Fruit fly (Drosophila melanogaster) whole organism, embryonic: ENCODE results near the gene CG14104.
A peak's percentile ranks its signal among the peaks of the same experiment; 100 is the strongest.

Experiments used
- Adf1 ChIP-seq: fragments of 200-800 bp; sonication (Bioruptor generic); IDR thresholded peaks from 2 replicates; pipeline ENCODE4 v1.3.6; 2022; ENCODE audit warnings: missing biosample characterization, missing genetic modification characterization
- Bdp1 ChIP-seq: fragments of 200-800 bp; sonication (Bioruptor generic); optimal IDR thresholded peaks from 3 replicates; lab custom pipeline; 2016; ENCODE audit warnings: missing biosample characterization, missing genetic modification characterization
- CG10565 ChIP-seq: fragments of 200-800 bp; sonication (Bioruptor generic); optimal IDR thresholded peaks from 3 replicates; lab custom pipeline; 2016; ENCODE audit warnings: missing biosample characterization, mild to moderate bottlenecking, missing genetic modification characterization
- CG12659 ChIP-seq: fragments of 200-800 bp; sonication (Bioruptor generic); optimal IDR thresholded peaks from 3 replicates; lab custom pipeline; 2017; ENCODE audit warnings: mild to moderate bottlenecking, missing biosample characterization, missing genetic modification reagents, missing genetic modification characterization
- CG12942 ChIP-seq: fragments of 200-800 bp; sonication (Bioruptor generic); optimal IDR thresholded peaks from 3 replicates; lab custom pipeline; 2016; ENCODE audit warnings: missing biosample characterization, missing genetic modification characterization
- CG13287 ChIP-seq: fragments of 200-800 bp; sonication (Bioruptor generic); IDR thresholded peaks from 2 replicates; pipeline ENCODE4 v1.3.6; 2022; ENCODE audit warnings: missing biosample characterization, missing genetic modification characterization; ENCODE audit not compliant: partially characterized antibody
- CG13775 ChIP-seq: fragments of 200-800 bp; sonication (Bioruptor generic); optimal IDR thresholded peaks from 3 replicates; lab custom pipeline; 2017; ENCODE audit warnings: missing biosample characterization, mild to moderate bottlenecking, missing genetic modification characterization
- CG16815 ChIP-seq: fragments of 200-800 bp; sonication (Bioruptor generic); optimal IDR thresholded peaks from 3 replicates; lab custom pipeline; 2017; ENCODE audit warnings: missing biosample characterization, mild to moderate bottlenecking, missing genetic modification characterization
- CG17385 ChIP-seq: fragments of 200-800 bp; sonication (Bioruptor generic); optimal IDR thresholded peaks from 3 replicates; lab custom pipeline; 2018; ENCODE audit warnings: missing biosample characterization, mild to moderate bottlenecking, missing genetic modification characterization
- CG18599 ChIP-seq: fragments of 200-800 bp; sonication (Bioruptor generic); optimal IDR thresholded peaks from 3 replicates; lab custom pipeline; 2017; ENCODE audit warnings: missing biosample characterization, missing genetic modification characterization, mild to moderate bottlenecking, moderate library complexity, missing genetic modification reagents
- CG30431 ChIP-seq: fragments of 200-800 bp; sonication (Bioruptor generic); optimal IDR thresholded peaks from 2 replicates; lab custom pipeline; 2017; ENCODE audit warnings: missing biosample characterization, missing genetic modification characterization
- CG32767 ChIP-seq: fragments of 200-800 bp; sonication (Bioruptor generic); IDR thresholded peaks from 2 replicates; pipeline ENCODE4 v1.3.6; 2022; ENCODE audit warnings: missing biosample characterization, missing genetic modification characterization
- CG3995 ChIP-seq: fragments of 200-800 bp; sonication (Bioruptor generic); optimal IDR thresholded peaks from 3 replicates; lab custom pipeline; 2016; ENCODE audit warnings: missing biosample characterization, missing genetic modification characterization
- CG4404 ChIP-seq: fragments of 200-800 bp; sonication (Bioruptor generic); IDR thresholded peaks from 2 replicates; pipeline ENCODE4 v1.3.6; 2022; ENCODE audit warnings: missing biosample characterization, missing genetic modification characterization
- CG4730 ChIP-seq: fragments of 200-800 bp; sonication (Bioruptor generic); IDR thresholded peaks from 2 replicates; pipeline ENCODE4 v1.3.6; 2022; ENCODE audit warnings: missing biosample characterization, missing genetic modification characterization
- CG5180 ChIP-seq: fragments of 200-800 bp; sonication (Bioruptor generic); optimal IDR thresholded peaks from 3 replicates; lab custom pipeline; 2017; ENCODE audit warnings: missing biosample characterization, missing genetic modification characterization, mild to moderate bottlenecking, moderate library complexity, missing genetic modification reagents
- CG6254 ChIP-seq: fragments of 200-800 bp; sonication (Bioruptor generic); optimal IDR thresholded peaks from 3 replicates; lab custom pipeline; 2017; ENCODE audit warnings: mild to moderate bottlenecking, missing biosample characterization, missing genetic modification reagents, missing genetic modification characterization
- CG8281 ChIP-seq: fragments of 200-800 bp; sonication (Bioruptor generic); optimal IDR thresholded peaks from 2 replicates; lab custom pipeline; 2018; ENCODE audit warnings: missing biosample characterization, mild to moderate bottlenecking, missing genetic modification characterization, moderate library complexity
- Dad ChIP-seq: fragments of 200-800 bp; sonication (Bioruptor generic); optimal IDR thresholded peaks from 3 replicates; lab custom pipeline; 2016; ENCODE audit warnings: missing biosample characterization, missing genetic modification characterization
- Fer1 ChIP-seq: fragments of 200-800 bp; sonication (Bioruptor generic); optimal IDR thresholded peaks from 2 replicates; lab custom pipeline; 2017; ENCODE audit warnings: missing biosample characterization, mild to moderate bottlenecking, missing genetic modification characterization
- Hmx ChIP-seq: fragments of 200-800 bp; sonication (Bioruptor generic); optimal IDR thresholded peaks from 2 replicates; lab custom pipeline; 2016; ENCODE audit warnings: missing biosample characterization, missing genetic modification characterization
- Hr78 ChIP-seq, 2 experiments: fragments of 200-800 bp in 1 of 2; fragments of >200 bp in 1 of 2; sonication (Bioruptor generic) in 1 of 2; optimal IDR thresholded peaks; 2 replicates each; lab custom pipeline; 2017 to 2019; ENCODE audit warnings: missing biosample characterization in 2 of 2, missing genetic modification characterization in 2 of 2, mild to moderate bottlenecking in 1 of 2, moderate library complexity in 1 of 2
- Lhr ChIP-seq: fragments of 200-800 bp; sonication (Bioruptor generic); optimal IDR thresholded peaks from 3 replicates; lab custom pipeline; 2017; ENCODE audit warnings: mild to moderate bottlenecking, missing biosample characterization, missing genetic modification reagents, missing genetic modification characterization
- NfI ChIP-seq: fragments of 200-800 bp; sonication (Bioruptor generic); optimal IDR thresholded peaks from 3 replicates; lab custom pipeline; 2018; ENCODE audit warnings: missing biosample characterization, mild to moderate bottlenecking, missing genetic modification characterization, moderate library complexity
- Ssrp ChIP-seq: fragments of 200-800 bp; sonication (Bioruptor generic); optimal IDR thresholded peaks from 2 replicates; lab custom pipeline; 2018; ENCODE audit warnings: missing biosample characterization, mild to moderate bottlenecking, missing genetic modification characterization, moderate library complexity
- Trl ChIP-seq, 3 experiments: fragments of >200 bp in 2 of 3; fragments of 200-800 bp in 1 of 3; sonication (Bioruptor generic) in 1 of 3; optimal IDR thresholded peaks; 2 replicates in 1 of 3; 3 replicates in 2 of 3; lab custom pipeline; 2016 to 2017; ENCODE audit warnings: missing biosample characterization in 1 of 3, missing genetic modification characterization in 1 of 3
- Xrp1 ChIP-seq: fragments of 200-800 bp; sonication (Bioruptor generic); IDR thresholded peaks from 2 replicates; pipeline ENCODE4 v1.3.6; 2022; ENCODE audit warnings: missing biosample characterization, missing genetic modification characterization
- ap ChIP-seq: fragments of 200-800 bp; sonication (Bioruptor generic); IDR thresholded peaks from 2 replicates; pipeline ENCODE4 v1.3.6; 2022; ENCODE audit warnings: missing biosample characterization, missing genetic modification characterization
- ara ChIP-seq: fragments of 200-800 bp; sonication (Bioruptor generic); IDR thresholded peaks from 2 replicates; pipeline ENCODE4 v1.3.6; 2022; ENCODE audit warnings: missing biosample characterization, missing genetic modification characterization
- ash1 ChIP-seq: fragments of 200-800 bp; sonication (Bioruptor generic); optimal IDR thresholded peaks from 2 replicates; lab custom pipeline; 2018; ENCODE audit warnings: missing biosample characterization, mild to moderate bottlenecking, missing genetic modification characterization
- bbx ChIP-seq: fragments of 200-800 bp; sonication (Bioruptor generic); IDR thresholded peaks from 2 replicates; pipeline ENCODE4 v1.3.6; 2022; ENCODE audit warnings: missing biosample characterization, missing genetic modification characterization; ENCODE audit not compliant: partially characterized antibody
- chn ChIP-seq: fragments of 200-800 bp; sonication (Bioruptor generic); optimal IDR thresholded peaks from 2 replicates; lab custom pipeline; 2016; ENCODE audit warnings: missing biosample characterization, missing genetic modification characterization
- fd64A ChIP-seq: fragments of 200-800 bp; sonication (Bioruptor generic); optimal IDR thresholded peaks from 3 replicates; lab custom pipeline; 2018; ENCODE audit warnings: missing biosample characterization, mild to moderate bottlenecking, missing genetic modification characterization
- gem ChIP-seq: fragments of 200-800 bp; sonication (Bioruptor generic); optimal IDR thresholded peaks from 2 replicates; lab custom pipeline; 2019; ENCODE audit warnings: missing biosample characterization, mild to moderate bottlenecking, missing genetic modification characterization, moderate library complexity
- grau ChIP-seq: fragments of 200-800 bp; optimal IDR thresholded peaks from 3 replicates; lab custom pipeline; 2019; ENCODE audit warnings: missing biosample characterization, mild to moderate bottlenecking, missing genetic modification characterization, moderate library complexity
- hbn ChIP-seq: fragments of 200-800 bp; sonication (Bioruptor generic); IDR thresholded peaks from 2 replicates; pipeline ENCODE4 v1.3.6; 2022; ENCODE audit warnings: missing biosample characterization, missing genetic modification characterization; ENCODE audit not compliant: partially characterized antibody
- jing ChIP-seq: fragments of 200-800 bp; sonication (Bioruptor generic); optimal IDR thresholded peaks from 2 replicates; lab custom pipeline; 2018; ENCODE audit warnings: missing biosample characterization, mild to moderate bottlenecking, missing genetic modification characterization
- lbe ChIP-seq: fragments of 200-800 bp; sonication (Bioruptor generic); optimal IDR thresholded peaks from 2 replicates; lab custom pipeline; 2016; ENCODE audit warnings: missing biosample characterization, mild to moderate bottlenecking, missing genetic modification characterization
- nom ChIP-seq: fragments of 200-800 bp; sonication (Bioruptor generic); optimal IDR thresholded peaks from 2 replicates; lab custom pipeline; 2017; ENCODE audit warnings: missing biosample characterization, missing genetic modification characterization, mild to moderate bottlenecking, moderate library complexity, missing genetic modification reagents
- peb ChIP-seq: fragments of 200-800 bp; sonication (Bioruptor generic); IDR thresholded peaks from 2 replicates; pipeline ENCODE4 v1.3.6; 2022; ENCODE audit warnings: missing biosample characterization, missing genetic modification characterization
- slbo ChIP-seq: fragments of 200-800 bp; sonication (Bioruptor generic); IDR thresholded peaks from 2 replicates; pipeline ENCODE4 v1.3.6; 2022; ENCODE audit warnings: missing biosample characterization, missing genetic modification characterization
- tgo ChIP-seq: fragments of 200-800 bp; sonication (Bioruptor generic); IDR thresholded peaks from 3 replicates; pipeline ENCODE4 v1.3.6; 2022; ENCODE audit warnings: missing biosample characterization, missing genetic modification characterization
- tll ChIP-seq, 2 experiments: fragments of 200-800 bp in 1 of 2; fragments of >200 bp in 1 of 2; sonication (Bioruptor generic) in 1 of 2; optimal IDR thresholded peaks; 2 replicates each; lab custom pipeline; 2017 to 2019; ENCODE audit warnings: missing biosample characterization in 2 of 2, missing genetic modification characterization in 2 of 2, mild to moderate bottlenecking in 1 of 2, moderate library complexity in 1 of 2
- trh ChIP-seq: fragments of 200-800 bp; sonication (Bioruptor generic); optimal IDR thresholded peaks from 2 replicates; lab custom pipeline; 2016; ENCODE audit warnings: missing biosample characterization, missing genetic modification characterization
- vvl ChIP-seq: fragments of 200-800 bp; sonication (Bioruptor generic); IDR thresholded peaks from 2 replicates; pipeline ENCODE4 v1.3.6; 2022; ENCODE audit warnings: missing biosample characterization, missing genetic modification characterization

The CG14104 gene

DNA sequence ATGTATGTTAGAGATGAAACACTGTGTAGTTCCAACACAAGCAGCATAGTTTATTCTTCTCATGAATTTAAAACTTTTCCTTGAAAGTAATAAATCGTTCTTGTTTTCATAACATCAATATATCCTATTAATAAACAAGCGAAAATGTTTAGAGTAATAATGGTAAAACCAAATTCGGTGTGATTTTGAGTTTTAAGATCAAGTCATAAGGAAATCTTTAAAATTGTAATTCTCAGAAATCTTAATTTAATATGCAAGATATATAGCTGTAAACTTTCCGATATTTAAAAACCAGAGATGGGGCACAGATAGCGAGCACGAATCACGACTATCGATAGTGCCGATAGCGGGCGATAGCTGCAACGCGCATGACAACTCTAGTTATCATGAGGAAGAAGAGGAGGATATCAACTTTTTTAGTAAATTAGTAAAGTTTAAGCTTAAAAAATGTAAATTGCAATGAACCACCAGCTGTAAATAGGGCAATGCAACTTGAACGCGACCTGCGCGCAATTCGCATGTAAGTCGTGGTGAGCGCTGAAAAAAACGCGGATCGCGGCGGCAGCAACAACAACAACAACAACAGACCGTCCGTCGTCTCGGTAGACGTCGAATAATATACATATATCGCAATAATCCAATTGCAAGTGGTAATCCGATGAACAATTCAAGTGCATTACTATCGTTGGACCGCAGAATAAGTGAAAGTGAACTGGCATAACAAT lies 11.0 kb upstream of the CG14104 start, which contains the start of the genes Fibp and Deaf1 (continued):
- TF ChIP-seq Adf1 (GFP tag; lab: Robert Waterston, UW) (no peak; the same call in 1 of the 2 replicates), CG12942 (GFP tag; lab: Kevin White, UChicago) (peak; percentile 76), hbn (GFP tag; lab: Robert Waterston, UW) (peak; percentile 95), CG13775 (GFP tag; lab: Kevin White, UChicago) (peak; percentile 85), Hr78 (GFP tag; optimal IDR thresholded peaks at IDR 0.05; lab: Kevin White, UChicago) (no peak), Trl (optimal IDR thresholded peaks at IDR 0.05; lab: Kevin White, UChicago) (no peak), Trl (GFP tag; optimal IDR thresholded peaks at IDR 0.05; lab: Kevin White, UChicago) (peak; percentile 79), vvl (GFP tag; lab: Robert Waterston, UW) (peak; percentile 57; the same call in 1 of the 2 replicates), chn (GFP tag; lab: Kevin White, UChicago) (peak; percentile 87), CG6254 (GFP tag; lab: Kevin White, UChicago) (no peak), Hmx (GFP tag; lab: Kevin White, UChicago) (peak; percentile 64), CG10565 (GFP tag; lab: Kevin White, UChicago) (no peak), ara (GFP tag; lab: Robert Waterston, UW) (no peak), Bdp1 (GFP tag; lab: Kevin White, UChicago) (peak; percentile 22), ash1 (no peak)

DNA sequence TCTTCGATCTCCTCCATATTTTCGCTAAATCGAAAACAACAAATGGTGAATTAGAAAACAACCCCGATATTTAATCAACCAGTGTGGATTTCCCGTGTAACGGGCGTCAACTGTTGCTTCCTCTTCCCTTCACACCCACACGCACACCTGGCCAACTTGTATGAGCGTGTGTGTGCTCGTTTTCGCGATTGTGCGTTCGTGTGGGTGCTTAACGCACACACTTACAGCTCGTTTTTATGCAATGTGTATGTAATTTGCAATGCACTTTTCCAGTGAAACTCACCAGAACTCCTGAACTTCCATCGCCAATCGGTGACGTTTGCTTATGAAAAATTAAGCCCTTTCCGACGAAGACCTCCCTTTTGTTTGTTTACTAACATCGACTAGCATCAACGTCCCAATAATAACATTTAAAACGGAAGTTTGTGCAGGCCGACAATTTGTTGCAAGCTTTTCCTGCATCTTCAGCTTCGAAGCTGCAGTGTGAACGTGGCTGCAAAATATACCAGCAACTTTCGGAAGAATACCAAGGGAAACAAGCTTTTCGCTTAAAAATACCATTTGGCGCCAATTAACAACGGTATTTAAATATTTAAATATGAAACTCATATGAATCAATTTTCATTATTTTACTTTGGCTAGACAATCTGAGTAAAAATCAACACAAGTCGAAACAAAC lies 8.6 kb upstream of the CG14104 start, which contains the start of gene cyc:
Gene cyc (minus strand): TSS at position 467 of the 679 bp plus-strand sequence.
- no peak for TF ChIP-seq CG4730
- TF ChIP-seq slbo (GFP tag; lab: Robert Waterston, UW) = peak; percentile 22; the same call in 1 of the 2 replicates
- TF ChIP-seq tgo (GFP tag; lab: Robert Waterston, UW) = no peak
- TF ChIP-seq Xrp1 (GFP tag; lab: Robert Waterston, UW) = no peak
- no peak for TF ChIP-seq CG30431 (GFP tag; lab: Kevin White, UChicago)
- peak; percentile 36 for TF ChIP-seq CG12659 (GFP tag; lab: Kevin White, UChicago)
- no peak for TF ChIP-seq CG4404
- TF ChIP-seq hbn (GFP tag; lab: Robert Waterston, UW) = no peak
- no peak for TF ChIP-seq CG18599
- TF ChIP-seq gem (tag; lab: Kevin White, UChicago) = no peak
- peak; percentile 8; the same call in 1 of the 2 replicates for TF ChIP-seq CG13287
- no peak for TF ChIP-seq CG32767 (GFP tag; lab: Robert Waterston, UW)
- no peak for TF ChIP-seq ap (GFP tag; lab: Robert Waterston, UW)
- TF ChIP-seq NfI = no peak
- TF ChIP-seq trh (GFP tag; lab: Kevin White, UChicago) = no peak
- no peak for TF ChIP-seq Ssrp (tag; lab: Kevin White, UChicago)
- no peak for TF ChIP-seq CG16815 (GFP tag; lab: Kevin White, UChicago)
- TF ChIP-seq CG3995 (GFP tag; lab: Kevin White, UChicago) = no peak
- TF ChIP-seq CG5180 (GFP tag; lab: Kevin White, UChicago) = peak; percentile 21
- TF ChIP-seq Dad = no peak
- no peak for TF ChIP-seq bbx (GFP tag; lab: Robert Waterston, UW)
- TF ChIP-seq lbe (GFP tag; lab: Kevin White, UChicago) = peak; percentile 22
- TF ChIP-seq CG17385 (GFP tag; lab: Kevin White, UChicago) = peak; percentile 68
- no peak for TF ChIP-seq Lhr
- TF ChIP-seq nom (GFP tag; lab: Kevin White, UChicago) = peak; percentile 68
- TF ChIP-seq Bdp1 (GFP tag; lab: Kevin White, UChicago) = no peak
- no peak for TF ChIP-seq jing (GFP tag; lab: Kevin White, UChicago)
- TF ChIP-seq Fer1 (GFP tag; lab: Kevin White, UChicago) = peak; percentile 11
- no peak for TF ChIP-seq tll (GFP tag; optimal IDR thresholded peaks at IDR 0.05; lab: Kevin White, UChicago)
- TF ChIP-seq peb (GFP tag; lab: Robert Waterston, UW) = no peak
- TF ChIP-seq grau (tag; lab: Kevin White, UChicago) = peak; percentile 39
- no peak for TF ChIP-seq fd64A (GFP tag; lab: Kevin White, UChicago)
- no peak for TF ChIP-seq CG8281 (tag; lab: Kevin White, UChicago)
